Worm (Caenorhabditis elegans) whole organism, L4 larva: Measurements from ENCODE around the gene gcy-34.

ENCODE experiments used
- Y48G9A.11 ChIP-seq: fragments of 200-800 bp; sonication (Bioruptor generic); IDR thresholded peaks from 2 replicates; pipeline ENCODE4 v1.3.6; 2022; ENCODE audit warnings: missing genetic modification reagents, missing genetic modification characterization, missing compliant biosample characterization
- egl-27 ChIP-seq: sonication (generic microtip); optimal IDR thresholded peaks from 3 replicates; lab custom pipeline; 2017; ENCODE audit warnings: missing biosample characterization, missing genetic modification reagents, missing genetic modification characterization
- unc-62 ChIP-seq, 3 experiments: fragments of 150-350 bp in 1 of 3; sonication (generic microtip); optimal IDR thresholded peaks in 2 of 3; peaks in 1 of 3; 1 replicate in 1 of 3; 2 replicates in 2 of 3; lab custom pipeline; 2014 to 2017; ENCODE audit warnings: missing biosample characterization in 3 of 3, missing genetic modification characterization in 3 of 3, missing genetic modification reagents in 3 of 3, missing genotype in 1 of 3

DNA sequence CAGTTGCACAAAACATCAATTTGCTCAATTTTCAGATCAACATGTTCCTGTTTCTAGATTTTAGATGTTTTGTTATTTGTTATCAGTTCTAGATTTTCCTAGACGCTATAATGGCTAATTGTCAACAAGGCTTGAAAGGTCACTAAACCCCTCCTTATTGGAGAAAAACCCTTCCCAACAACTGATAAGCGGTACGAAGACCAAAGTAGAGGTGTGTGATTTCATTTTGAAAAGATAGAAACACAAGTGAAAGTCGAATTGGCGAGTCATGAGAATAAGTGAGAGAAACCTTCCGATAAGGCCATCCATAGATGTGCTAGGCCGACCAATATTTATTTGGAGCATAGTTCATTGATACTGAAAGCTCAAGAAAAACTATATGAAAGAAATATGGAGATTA, 12.1 kb downstream of the gcy-34 start:
- no peak for TF ChIP-seq unc-62 (GFP tag; optimal IDR thresholded peaks at IDR 0.05 in 1 of 2; lab: Kevin White, UChicago)
- TF ChIP-seq unc-62 (tag; optimal IDR thresholded peaks at IDR 0.05; lab: Kevin White, UChicago) = no peak
- no peak for TF ChIP-seq Y48G9A.11
- TF ChIP-seq egl-27 (tag; lab: Kevin White, UChicago) = no peak
